Worm (Caenorhabditis elegans) whole organism, L1 larva: ENCODE results near the gene egl-4.

Experiments
- Y116A8C.19 ChIP-seq: sonication (generic microtip); optimal IDR thresholded peaks from 2 replicates; lab custom pipeline; 2016; ENCODE audit warnings: missing compliant biosample characterization, missing genetic modification characterization, borderline replicate concordance
- alr-1 ChIP-seq: fragments of 200-800 bp; sonication (Bioruptor generic); optimal IDR thresholded peaks from 2 replicates; lab custom pipeline; 2018; ENCODE audit warnings: borderline replicate concordance, mild to moderate bottlenecking, missing genetic modification characterization, missing compliant biosample characterization
- blmp-1 ChIP-seq: fragments of 150-350 bp; optimal IDR thresholded peaks from 2 replicates; lab custom pipeline; 2014; ENCODE audit warnings: missing biosample characterization, missing genetic modification characterization
- grh-1 ChIP-seq: fragments of 200-800 bp; sonication (Bioruptor generic); IDR thresholded peaks from 2 replicates; pipeline ENCODE4 v1.3.6; 2022; ENCODE audit warnings: missing genetic modification reagents, missing genetic modification characterization, missing compliant biosample characterization
- lin-35 ChIP-seq, 2 experiments: fragments of 150-350 bp; optimal IDR thresholded peaks; 2 replicates each; lab custom pipeline; 2014; ENCODE audit warnings: missing biosample characterization in 2 of 2, missing genetic modification characterization in 2 of 2, missing genetic modification reagents in 2 of 2
- nhr-19 ChIP-seq: fragments of 200-800 bp; sonication (Bioruptor generic); conservative IDR thresholded peaks from 2 replicates; pipeline ENCODE4 v1.3.6; 2022; ENCODE audit warnings: missing genetic modification characterization, missing compliant biosample characterization
- nhr-84 ChIP-seq: sonication (generic microtip); optimal IDR thresholded peaks from 2 replicates; lab custom pipeline; 2017; ENCODE audit warnings: missing biosample characterization, missing genetic modification characterization
- snu-23 ChIP-seq: sonication (generic microtip); optimal IDR thresholded peaks from 2 replicates; lab custom pipeline; 2016; ENCODE audit warnings: missing genetic modification characterization, missing compliant biosample characterization
- unc-62 ChIP-seq: fragments of 150-350 bp; optimal IDR thresholded peaks from 2 replicates; lab custom pipeline; 2014; ENCODE audit warnings: missing biosample characterization, missing genetic modification reagents, missing genetic modification characterization

DNA sequence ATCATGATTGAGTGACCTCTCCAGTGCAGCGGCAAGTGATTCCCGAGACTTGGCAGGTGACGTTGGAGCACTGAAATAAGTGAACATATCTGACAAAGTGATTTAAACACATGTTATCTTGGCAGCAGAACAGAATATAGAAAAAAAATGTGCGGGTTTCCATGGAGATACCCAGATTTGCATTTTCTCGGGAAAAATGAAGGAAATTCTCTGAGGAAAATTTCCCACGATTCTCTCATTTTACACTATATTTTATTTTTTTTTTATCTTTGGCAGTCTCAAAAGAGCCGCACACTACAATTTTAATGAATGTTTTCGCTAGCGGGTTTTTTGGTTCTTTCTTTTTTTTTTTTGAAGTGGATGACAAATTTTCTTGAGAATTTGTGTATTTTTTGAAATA, 34.0 kb upstream of the egl-4 start:
- TF ChIP-seq Y116A8C.19 = no peak
- TF ChIP-seq alr-1 (tag; lab: Kevin White, UChicago) = no peak
- no peak for TF ChIP-seq nhr-19 (GFP tag; lab: Robert Waterston, UW)
- TF ChIP-seq unc-62 (GFP tag; lab: Kevin White, UChicago) = no peak
- no peak for TF ChIP-seq lin-35 (GFP tag; optimal IDR thresholded peaks at IDR 0.05; lab: Kevin White, UChicago)
- TF ChIP-seq grh-1 = no peak
- no peak for TF ChIP-seq nhr-84 (tag; lab: Kevin White, UChicago)
- no peak for TF ChIP-seq snu-23 (GFP tag; lab: Kevin White, UChicago)
- TF ChIP-seq blmp-1 (tag; lab: Kevin White, UChicago) = no peak
